Fruit fly (Drosophila melanogaster): ENCODE results near the gene CG42818.

- TF ChIP-seq bab1 (GFP tag; optimal IDR thresholded peaks at IDR 0.05) (no peak), CG12768 (GFP tag; optimal IDR thresholded peaks at IDR 0.05) (no peak), kay (GFP tag; ENCODE audit: borderline replicate concordance) (peak; percentile 53), toe (GFP tag; optimal IDR thresholded peaks at IDR 0.05) (no peak), CG11617 (GFP tag; optimal IDR thresholded peaks at IDR 0.05) (no peak), CG7101 (tag; optimal IDR thresholded peaks at IDR 0.05) (no peak), pad (GFP tag; optimal IDR thresholded peaks at IDR 0.05) (no peak)
These were observed 31.7 kb downstream of the CG42818 start for dm6 chr2L:16273439-16273838.

Data from whole organism, adult.